Worm (Caenorhabditis elegans) whole organism, young adult: ENCODE results near the gene R10H10.3.

Experiments used
- B0035.1 ChIP-seq: sonication (generic microtip); optimal IDR thresholded peaks from 2 replicates; lab custom pipeline; 2016; ENCODE audit warnings: missing genetic modification characterization, mild to moderate bottlenecking, missing compliant biosample characterization, missing genotype, missing genetic modification reagents
- F10E7.11 ChIP-seq: sonication (generic microtip); optimal IDR thresholded peaks from 2 replicates; lab custom pipeline; 2017; ENCODE audit warnings: mild to moderate bottlenecking, missing genetic modification characterization, moderate library complexity, missing compliant biosample characterization
- F33H1.4 ChIP-seq: fragments of 200-800 bp; sonication (Bioruptor generic); IDR thresholded peaks from 2 replicates; pipeline ENCODE4 v1.3.6; 2022; ENCODE audit warnings: missing genetic modification reagents, missing genetic modification characterization, missing compliant biosample characterization
- F39B2.1 ChIP-seq: fragments of 200-800 bp; sonication (Bioruptor generic); IDR thresholded peaks from 2 replicates; pipeline ENCODE4 v1.3.6; 2022; ENCODE audit warnings: missing genetic modification reagents, missing genetic modification characterization, missing compliant biosample characterization
- F49E8.2 ChIP-seq: sonication (generic microtip); optimal IDR thresholded peaks from 3 replicates; lab custom pipeline; 2017; ENCODE audit warnings: missing genetic modification characterization, mild to moderate bottlenecking, missing compliant biosample characterization, antibody characterized with exemption, moderate library complexity; ENCODE audit not compliant: insufficient read depth
- F57A8.1 ChIP-seq: fragments of 200-800 bp; sonication (Bioruptor generic); optimal IDR thresholded peaks from 2 replicates; lab custom pipeline; 2018; ENCODE audit warnings: mild to moderate bottlenecking, missing genetic modification characterization, moderate library complexity, missing compliant biosample characterization
- T07F8.4 ChIP-seq: sonication (generic microtip); optimal IDR thresholded peaks from 2 replicates; lab custom pipeline; 2016; ENCODE audit warnings: mild to moderate bottlenecking, missing genetic modification characterization, moderate library complexity, missing compliant biosample characterization
- T26A5.8 ChIP-seq: sonication (generic microtip); optimal IDR thresholded peaks from 2 replicates; lab custom pipeline; 2016; ENCODE audit warnings: missing genetic modification characterization, missing compliant biosample characterization
- Y53F4B.3 ChIP-seq: fragments of 200-800 bp; sonication (Bioruptor generic); IDR thresholded peaks from 2 replicates; pipeline ENCODE4 v1.3.6; 2022; ENCODE audit warnings: missing genetic modification reagents, missing genetic modification characterization, missing compliant biosample characterization
- Y53G8AR.9 ChIP-seq: fragments of 200-800 bp; sonication (Bioruptor generic); conservative IDR thresholded peaks from 2 replicates; pipeline ENCODE4 v1.3.6; 2022; ENCODE audit warnings: missing genetic modification reagents, missing genetic modification characterization, missing compliant biosample characterization
- Y67H2A.10 ChIP-seq: fragments of 200-800 bp; sonication (Bioruptor generic); conservative IDR thresholded peaks from 2 replicates; pipeline ENCODE4 v1.3.6; 2022; ENCODE audit warnings: missing genetic modification reagents, missing genetic modification characterization, missing compliant biosample characterization
- akir-1 ChIP-seq: fragments of 200-800 bp; sonication (Bioruptor generic); optimal IDR thresholded peaks from 2 replicates; lab custom pipeline; 2018; ENCODE audit warnings: mild to moderate bottlenecking, missing genetic modification characterization, moderate library complexity, missing compliant biosample characterization
- athp-1 ChIP-seq: sonication (generic microtip); optimal IDR thresholded peaks from 2 replicates; lab custom pipeline; 2017; ENCODE audit warnings: mild to moderate bottlenecking, missing genetic modification characterization, missing compliant biosample characterization
- attf-3 ChIP-seq: fragments of 200-800 bp; sonication (Bioruptor generic); conservative IDR thresholded peaks from 2 replicates; pipeline ENCODE4 v1.3.6; 2022; ENCODE audit warnings: missing genetic modification reagents, missing genetic modification characterization, missing compliant biosample characterization
- attf-5 ChIP-seq: fragments of 200-800 bp; sonication (Bioruptor generic); optimal IDR thresholded peaks from 2 replicates; lab custom pipeline; 2018; ENCODE audit warnings: mild to moderate bottlenecking, missing genetic modification characterization, missing compliant biosample characterization
- ceh-58 ChIP-seq: fragments of 200-800 bp; sonication (Bioruptor generic); IDR thresholded peaks from 2 replicates; pipeline ENCODE4 v1.3.6; 2022; ENCODE audit warnings: missing genetic modification characterization, missing compliant biosample characterization
- ceh-79 ChIP-seq: sonication (generic microtip); optimal IDR thresholded peaks from 2 replicates; lab custom pipeline; 2017; ENCODE audit warnings: mild to moderate bottlenecking, missing genetic modification characterization, missing compliant biosample characterization
- chd-7 ChIP-seq: sonication (generic microtip); optimal IDR thresholded peaks from 2 replicates; lab custom pipeline; 2016; ENCODE audit warnings: mild to moderate bottlenecking, missing genetic modification characterization, moderate library complexity, missing compliant biosample characterization
- die-1 ChIP-seq: sonication (generic microtip); optimal IDR thresholded peaks from 2 replicates; lab custom pipeline; 2016; ENCODE audit warnings: missing genotype, mild to moderate bottlenecking, missing genetic modification characterization, missing compliant biosample characterization
- egl-18 ChIP-seq: fragments of 200-800 bp; sonication (Bioruptor generic); IDR thresholded peaks from 2 replicates; pipeline ENCODE4 v1.3.6; 2022; ENCODE audit warnings: missing genetic modification reagents, missing genetic modification characterization, missing compliant biosample characterization
- ets-4 ChIP-seq: fragments of 200-800 bp; sonication (Bioruptor generic); optimal IDR thresholded peaks from 2 replicates; lab custom pipeline; 2018; ENCODE audit warnings: mild to moderate bottlenecking, missing genetic modification characterization, missing compliant biosample characterization
- gei-17 ChIP-seq: fragments of 200-800 bp; sonication (Bioruptor generic); optimal IDR thresholded peaks from 2 replicates; lab custom pipeline; 2018; ENCODE audit warnings: mild to moderate bottlenecking, missing genetic modification characterization, missing compliant biosample characterization
- him-1 ChIP-seq: sonication (generic microtip); optimal IDR thresholded peaks from 2 replicates; lab custom pipeline; 2016; ENCODE audit warnings: missing genotype, missing genetic modification reagents, missing genetic modification characterization, missing compliant biosample characterization
- hmg-1.2 ChIP-seq: fragments of 200-800 bp; sonication (Bioruptor generic); IDR thresholded peaks from 2 replicates; pipeline ENCODE4 v1.3.6; 2022; ENCODE audit warnings: missing genetic modification reagents, missing genetic modification characterization, missing compliant biosample characterization
- hmg-20 ChIP-seq: fragments of 200-800 bp; sonication (Bioruptor generic); IDR thresholded peaks from 2 replicates; pipeline ENCODE4 v1.3.6; 2022; ENCODE audit warnings: missing genetic modification reagents, missing genetic modification characterization, missing compliant biosample characterization
- hrde-1 ChIP-seq: sonication (generic microtip); optimal IDR thresholded peaks from 2 replicates; lab custom pipeline; 2016; ENCODE audit warnings: missing genetic modification characterization, mild to moderate bottlenecking, missing compliant biosample characterization, moderate library complexity, missing genotype, missing genetic modification reagents, borderline replicate concordance
- lag-1 ChIP-seq: fragments of 200-800 bp; sonication (Bioruptor generic); IDR thresholded peaks from 2 replicates; pipeline ENCODE4 v1.3.6; 2022; ENCODE audit warnings: missing genetic modification reagents, missing genetic modification characterization, missing compliant biosample characterization
- let-607 ChIP-seq, 2 experiments: fragments of 200-800 bp in 1 of 2; sonication (Bioruptor generic) in 1 of 2; sonication (generic microtip) in 1 of 2; optimal IDR thresholded peaks; 2 replicates each; lab custom pipeline; 2016 to 2018; ENCODE audit warnings: mild to moderate bottlenecking in 2 of 2, missing compliant biosample characterization in 2 of 2, missing genetic modification characterization in 2 of 2, moderate library complexity in 2 of 2, missing genotype in 1 of 2
- lin-35 ChIP-seq, 3 experiments: fragments of 150-350 bp in 2 of 3; sonication (generic microtip) in 1 of 3; optimal IDR thresholded peaks; 2 replicates each; lab custom pipeline; 2014 to 2018; ENCODE audit warnings: missing biosample characterization in 3 of 3, missing genetic modification characterization in 3 of 3, missing genetic modification reagents in 3 of 3
- lin-40 ChIP-seq: sonication (generic microtip); optimal IDR thresholded peaks from 2 replicates; lab custom pipeline; 2016; ENCODE audit warnings: missing genetic modification characterization, mild to moderate bottlenecking, missing compliant biosample characterization, missing genotype, missing genetic modification reagents
- lin-54 ChIP-seq: fragments of 200-800 bp; sonication (Bioruptor generic); optimal IDR thresholded peaks from 2 replicates; lab custom pipeline; 2018; ENCODE audit warnings: mild to moderate bottlenecking, missing genetic modification characterization, missing compliant biosample characterization
- lsl-1 ChIP-seq: fragments of 200-800 bp; sonication (Bioruptor generic); optimal IDR thresholded peaks from 2 replicates; lab custom pipeline; 2018; ENCODE audit warnings: mild to moderate bottlenecking, missing genetic modification characterization, moderate library complexity, missing compliant biosample characterization
- madf-10 ChIP-seq: sonication (generic microtip); optimal IDR thresholded peaks from 2 replicates; lab custom pipeline; 2016; ENCODE audit warnings: mild to moderate bottlenecking, missing genetic modification characterization, missing compliant biosample characterization
- madf-3 ChIP-seq: fragments of 200-800 bp; sonication (Bioruptor generic); IDR thresholded peaks from 2 replicates; pipeline ENCODE4 v1.3.6; 2022; ENCODE audit warnings: missing genetic modification reagents, missing genetic modification characterization, missing compliant biosample characterization
- mes-4 ChIP-seq: sonication (generic microtip); optimal IDR thresholded peaks from 2 replicates; lab custom pipeline; 2016; ENCODE audit warnings: missing genotype, missing genetic modification characterization, missing compliant biosample characterization
- mxl-1 ChIP-seq: sonication (generic microtip); optimal IDR thresholded peaks from 2 replicates; lab custom pipeline; 2016; ENCODE audit warnings: missing genetic modification characterization, missing compliant biosample characterization
- nfya-1 ChIP-seq: sonication (generic microtip); optimal IDR thresholded peaks from 2 replicates; lab custom pipeline; 2017; ENCODE audit warnings: antibody characterized with exemption, missing compliant biosample characterization, missing genetic modification characterization, borderline replicate concordance; ENCODE audit not compliant: insufficient read depth
- nhr-27 ChIP-seq: fragments of 200-800 bp; sonication (Bioruptor generic); optimal IDR thresholded peaks from 2 replicates; lab custom pipeline; 2018; ENCODE audit warnings: mild to moderate bottlenecking, missing genetic modification characterization, moderate library complexity, missing compliant biosample characterization
- pbrm-1 ChIP-seq: fragments of 200-800 bp; sonication (Bioruptor generic); IDR thresholded peaks from 2 replicates; pipeline ENCODE4 v1.3.6; 2022; ENCODE audit warnings: missing genetic modification reagents, missing genetic modification characterization, missing compliant biosample characterization
- rcor-1 ChIP-seq: fragments of 200-800 bp; sonication (Bioruptor generic); IDR thresholded peaks from 2 replicates; pipeline ENCODE4 v1.3.6; 2022; ENCODE audit warnings: missing genetic modification reagents, missing genetic modification characterization, missing compliant biosample characterization
- rec-8 ChIP-seq, 2 experiments: sonication (generic microtip); optimal IDR thresholded peaks; 2 replicates each; lab custom pipeline; 2016; ENCODE audit warnings: mild to moderate bottlenecking in 2 of 2, missing genetic modification characterization in 2 of 2, missing genetic modification reagents in 2 of 2, missing genotype in 2 of 2, missing biosample characterization in 1 of 2, missing compliant biosample characterization in 1 of 2, moderate library complexity in 1 of 2
- snpc-4 ChIP-seq, 5 experiments: fragments of 150-350 bp in 1 of 5; sonication (generic microtip) in 4 of 5; optimal IDR thresholded peaks; 2 replicates each; lab custom pipeline; 2014 to 2018; ENCODE audit warnings: missing genetic modification characterization in 5 of 5, missing biosample characterization in 3 of 5, antibody characterized with exemption in 2 of 5, mild to moderate bottlenecking in 2 of 5, missing compliant biosample characterization in 2 of 5, missing genotype in 2 of 5, moderate library complexity in 2 of 5, missing genetic modification reagents in 1 of 5
- sptf-2 ChIP-seq: fragments of 200-800 bp; sonication (Bioruptor generic); optimal IDR thresholded peaks from 2 replicates; lab custom pipeline; 2018; ENCODE audit warnings: mild to moderate bottlenecking, missing genetic modification characterization, missing compliant biosample characterization
- tlf-1 ChIP-seq: fragments of 200-800 bp; sonication (Bioruptor generic); optimal IDR thresholded peaks from 2 replicates; lab custom pipeline; 2018; ENCODE audit warnings: mild to moderate bottlenecking, missing genetic modification characterization, missing compliant biosample characterization
- ztf-18 ChIP-seq: sonication (generic microtip); optimal IDR thresholded peaks from 2 replicates; lab custom pipeline; 2016; ENCODE audit warnings: missing genotype, mild to moderate bottlenecking, missing genetic modification characterization, missing compliant biosample characterization
- ztf-22 ChIP-seq: fragments of 200-800 bp; sonication (Bioruptor generic); optimal IDR thresholded peaks from 2 replicates; lab custom pipeline; 2018; ENCODE audit warnings: mild to moderate bottlenecking, missing genetic modification characterization, moderate library complexity, missing compliant biosample characterization
- ztf-28 ChIP-seq: fragments of 200-800 bp; sonication (Bioruptor generic); IDR thresholded peaks from 2 replicates; pipeline ENCODE4 v1.3.6; 2022; ENCODE audit warnings: missing genetic modification reagents, missing genetic modification characterization, missing compliant biosample characterization

Gene R10H10.3

ce11 chrIV:10380626-10381025 lies 7.7 kb upstream of the R10H10.3 start (continued):
- TF ChIP-seq him-1 (tag; lab: Kevin White, UChicago), result no peak
- TF ChIP-seq die-1 (tag; lab: Kevin White, UChicago), result no peak
- no peak for TF ChIP-seq gei-17 (GFP tag; lab: Kevin White, UChicago)
- no peak for TF ChIP-seq rec-8 (tag; optimal IDR thresholded peaks at IDR 0.05; lab: Kevin White, UChicago)
- TF ChIP-seq let-607 (tag; optimal IDR thresholded peaks at IDR 0.05; lab: Kevin White, UChicago), result no peak
- peak; percentile 16 for TF ChIP-seq lin-54 (GFP tag; lab: Kevin White, UChicago)
- TF ChIP-seq hmg-20 (GFP tag; lab: Robert Waterston, UW), result no peak
- no peak for TF ChIP-seq akir-1 (GFP tag; lab: Kevin White, UChicago)
- TF ChIP-seq T26A5.8 (tag; lab: Kevin White, UChicago), result no peak
- no peak for TF ChIP-seq sptf-2 (GFP tag; lab: Kevin White, UChicago)
- peak; percentile 15; the same call in 1 of the 2 replicates for TF ChIP-seq F33H1.4 (GFP tag; lab: Robert Waterston, UW)
- no peak for TF ChIP-seq ceh-79 (tag; lab: Kevin White, UChicago)
- no peak for TF ChIP-seq lsl-1 (GFP tag; lab: Kevin White, UChicago)
- peak; percentile 45 for TF ChIP-seq tlf-1 (GFP tag; lab: Kevin White, UChicago)
- TF ChIP-seq hrde-1 (tag; lab: Kevin White, UChicago), result no peak
- TF ChIP-seq ceh-58, result no peak
- no peak for TF ChIP-seq Y53G8AR.9 (GFP tag; lab: Robert Waterston, UW)
- no peak for TF ChIP-seq nfya-1 (tag; lab: Kevin White, UChicago)
- TF ChIP-seq T07F8.4 (tag; lab: Kevin White, UChicago), result no peak
- TF ChIP-seq madf-3 (GFP tag; lab: Robert Waterston, UW), result no peak
- TF ChIP-seq mxl-1 (tag; lab: Kevin White, UChicago), result no peak
- no peak for TF ChIP-seq F57A8.1 (GFP tag; lab: Kevin White, UChicago)
- TF ChIP-seq hmg-1.2 (GFP tag; lab: Robert Waterston, UW), result peak; percentile 72
- TF ChIP-seq mes-4, result no peak
- no peak for TF ChIP-seq F10E7.11 (tag; lab: Kevin White, UChicago)
- no peak for TF ChIP-seq athp-1
- peak; percentile 33; the same call in 1 of the 2 replicates for TF ChIP-seq rcor-1 (GFP tag; lab: Robert Waterston, UW)
- TF ChIP-seq egl-18 (GFP tag; lab: Robert Waterston, UW), result no peak
- TF ChIP-seq ets-4 (GFP tag; lab: Kevin White, UChicago), result no peak
- TF ChIP-seq ztf-22 (GFP tag; lab: Kevin White, UChicago), result no peak
- TF ChIP-seq madf-10 (tag; lab: Kevin White, UChicago), result no peak
- 0 out of 2 replicates have a peak, but pooled peaks have one; percentile 32 for TF ChIP-seq pbrm-1 (GFP tag; lab: Robert Waterston, UW)
- TF ChIP-seq ztf-28 (GFP tag; lab: Robert Waterston, UW), result no peak
- no peak for TF ChIP-seq lin-35 (GFP tag; optimal IDR thresholded peaks at IDR 0.05; lab: Kevin White, UChicago)
- TF ChIP-seq nhr-27 (tag; lab: Kevin White, UChicago), result no peak

- TF ChIP-seq lin-40 (tag; lab: Kevin White, UChicago), result no peak
- no peak for TF ChIP-seq attf-3
- peak; percentile 5 for TF ChIP-seq snpc-4 (GFP tag; optimal IDR thresholded peaks at IDR 0.05; lab: Kevin White, UChicago)
- no peak for TF ChIP-seq snpc-4 (tag; optimal IDR thresholded peaks at IDR 0.05; lab: Kevin White, UChicago)
- no peak for TF ChIP-seq madf-3 (GFP tag; lab: Robert Waterston, UW)
- TF ChIP-seq F49E8.2 (tag; lab: Kevin White, UChicago), result no peak
- no peak for TF ChIP-seq chd-7 (tag; lab: Kevin White, UChicago)
- TF ChIP-seq attf-5 (GFP tag; lab: Kevin White, UChicago), result no peak
- TF ChIP-seq B0035.1, result no peak
- no peak for TF ChIP-seq ets-4 (GFP tag; lab: Kevin White, UChicago)
- TF ChIP-seq Y53F4B.3 (GFP tag; lab: Robert Waterston, UW), result no peak
- TF ChIP-seq mxl-1 (tag; lab: Kevin White, UChicago), result no peak
- TF ChIP-seq Y67H2A.10 (GFP tag; lab: Robert Waterston, UW), result 0 out of 2 replicates have a peak, but pooled peaks have one; percentile 0
- TF ChIP-seq lag-1 (GFP tag; lab: Robert Waterston, UW), result no peak
- TF ChIP-seq ztf-18 (tag; lab: Kevin White, UChicago), result peak; percentile 59
- TF ChIP-seq F39B2.1 (GFP tag; lab: Robert Waterston, UW), result no peak
Measured at ce11 chrIV:10381035-10381434, 7.3 kb upstream of the R10H10.3 start.
